Worm (Caenorhabditis elegans): ENCODE measurements around the gene F54B11.9.

The F54B11.9 gene

ce11 chrX:13644884-13645283 is 39.5 kb downstream of the F54B11.9 start:
- TF ChIP-seq pha-4 (tag; optimal IDR thresholded peaks at IDR 0.05) (no peak), daf-12 (tag; optimal IDR thresholded peaks at IDR 0.05) (no peak), mdl-1 (tag; optimal IDR thresholded peaks at IDR 0.05) (no peak), tbx-2 (tag; optimal IDR thresholded peaks at IDR 0.05) (no peak), elt-3 (tag; optimal IDR thresholded peaks at IDR 0.05) (no peak), fos-1 (tag; optimal IDR thresholded peaks at IDR 0.05) (no peak), elt-1 (tag; optimal IDR thresholded peaks at IDR 0.05) (peak; percentile 58), ztf-11 (tag; optimal IDR thresholded peaks at IDR 0.05) (no peak)

ce11 chrX:13646798-13647197 is 41.4 kb downstream of the F54B11.9 start, which contains the start of gene acr-9:
Gene acr-9 (minus strand): TSS chrX:13646898.
- TF ChIP-seq unc-62 (GFP tag; optimal IDR thresholded peaks at IDR 0.05), result no peak
- TF ChIP-seq lin-39 (tag; optimal IDR thresholded peaks at IDR 0.05), result peak; percentile 29

- TF ChIP-seq egl-27 (tag; optimal IDR thresholded peaks at IDR 0.05) (no peak), mml-1 (tag; optimal IDR thresholded peaks at IDR 0.05) (no peak), nhr-23 (tag; optimal IDR thresholded peaks at IDR 0.05) (no peak), pqm-1 (tag; optimal IDR thresholded peaks at IDR 0.05) (no peak), aly-2 (tag; optimal IDR thresholded peaks at IDR 0.05) (no peak), nhr-43 (tag; optimal IDR thresholded peaks at IDR 0.05; ENCODE audit: poor library complexity, severe bottlenecking) (no peak), egl-5 (tag; optimal IDR thresholded peaks at IDR 0.05) (no peak), fkh-10 (GFP tag; optimal IDR thresholded peaks at IDR 0.05) (no peak), eor-1 (tag; optimal IDR thresholded peaks at IDR 0.05) (no peak), nhr-25 (tag; optimal IDR thresholded peaks at IDR 0.05) (no peak), lin-39 (tag; optimal IDR thresholded peaks at IDR 0.05) (no peak), ztf-4 (tag; optimal IDR thresholded peaks at IDR 0.05) (no peak), ceh-82 (tag; optimal IDR thresholded peaks at IDR 0.05) (no peak), unc-62 (GFP tag; optimal IDR thresholded peaks at IDR 0.05) (no peak), pha-4 (tag; optimal IDR thresholded peaks at IDR 0.05) (no peak)
Measured at ce11 chrX:13647305-13647704, 41.9 kb downstream of the F54B11.9 start, which contains the start of gene C40C9.3. Gene C40C9.3 (plus strand): TSS chrX:13647605.

ce11 chrX:13650799-13651198 is 45.4 kb downstream of the F54B11.9 start, which contains the start of gene C40C9.4:
Gene C40C9.4 (plus strand): TSS chrX:13651099.
- no peak for TF ChIP-seq mml-1 (tag; optimal IDR thresholded peaks at IDR 0.05)
- TF ChIP-seq lsy-12 (tag; optimal IDR thresholded peaks at IDR 0.05), result no peak
- TF ChIP-seq nhr-43 (tag; optimal IDR thresholded peaks at IDR 0.05; ENCODE audit: poor library complexity, severe bottlenecking), result no peak
- no peak for TF ChIP-seq fkh-10 (GFP tag; optimal IDR thresholded peaks at IDR 0.05)
- TF ChIP-seq nhr-12 (tag; optimal IDR thresholded peaks at IDR 0.05), result no peak
- no peak for TF ChIP-seq egl-27 (tag; optimal IDR thresholded peaks at IDR 0.05)
- TF ChIP-seq nhr-28 (tag; optimal IDR thresholded peaks at IDR 0.05), result no peak
- no peak for TF ChIP-seq hmg-11 (tag; optimal IDR thresholded peaks at IDR 0.05)
- no peak for TF ChIP-seq nhr-25 (tag; optimal IDR thresholded peaks at IDR 0.05)
- TF ChIP-seq nhr-77 (tag; optimal IDR thresholded peaks at IDR 0.05), result no peak
- no peak for TF ChIP-seq aly-2 (tag; optimal IDR thresholded peaks at IDR 0.05)
- TF ChIP-seq ceh-9 (tag; optimal IDR thresholded peaks at IDR 0.05), result no peak
- TF ChIP-seq mdl-1 (tag; optimal IDR thresholded peaks at IDR 0.05), result no peak
- no peak for TF ChIP-seq jun-1 (tag; optimal IDR thresholded peaks at IDR 0.05)
- TF ChIP-seq pqm-1 (tag; optimal IDR thresholded peaks at IDR 0.05), result no peak

ce11 chrX:13653573-13653972 is 48.2 kb downstream of the F54B11.9 start:
- TF ChIP-seq daf-12 (tag; optimal IDR thresholded peaks at IDR 0.05), result no peak
- peak; percentile 38 for TF ChIP-seq pha-4 (tag; optimal IDR thresholded peaks at IDR 0.05)

- TF ChIP-seq pha-4 (tag; optimal IDR thresholded peaks at IDR 0.05) (peak; percentile 42), ceh-16 (tag; optimal IDR thresholded peaks at IDR 0.05) (no peak)
Measured at ce11 chrX:13654276-13654675, 48.9 kb downstream of the F54B11.9 start.

ce11 chrX:13655769-13656168 is 50.4 kb downstream of the F54B11.9 start:
- TF ChIP-seq elt-2 (tag; optimal IDR thresholded peaks at IDR 0.05), result peak; percentile 13
- TF ChIP-seq sea-2 (GFP tag; optimal IDR thresholded peaks at IDR 0.05), result no peak
- no peak for TF ChIP-seq unc-62 (GFP tag; optimal IDR thresholded peaks at IDR 0.05)

Data from whole organism, L3 larva.